Worm (Caenorhabditis elegans) whole organism, L3 larva: ENCODE results near the gene F29B9.1.

ENCODE experiments used
- R02D3.7 ChIP-seq: fragments of 150-350 bp; optimal IDR thresholded peaks from 2 replicates; lab custom pipeline; 2014; ENCODE audit warnings: missing biosample characterization, missing genetic modification characterization
- ZK546.5 ChIP-seq: sonication (generic microtip); optimal IDR thresholded peaks from 2 replicates; lab custom pipeline; 2017; ENCODE audit warnings: missing biosample characterization, missing genetic modification characterization
- aly-2 ChIP-seq: fragments of 150-350 bp; optimal IDR thresholded peaks from 2 replicates; lab custom pipeline; 2014; ENCODE audit warnings: missing biosample characterization, missing genetic modification characterization
- ama-1 ChIP-seq: fragments of 150-350 bp; optimal IDR thresholded peaks from 2 replicates; lab custom pipeline; 2018
- ceh-82 ChIP-seq: fragments of 150-350 bp; optimal IDR thresholded peaks from 2 replicates; lab custom pipeline; 2014; ENCODE audit warnings: missing biosample characterization, missing genetic modification characterization
- ceh-9 ChIP-seq: sonication (generic microtip); optimal IDR thresholded peaks from 2 replicates; lab custom pipeline; 2018; ENCODE audit warnings: missing biosample characterization, missing genetic modification characterization
- daf-12 ChIP-seq: fragments of 150-350 bp; optimal IDR thresholded peaks from 2 replicates; lab custom pipeline; 2014; ENCODE audit warnings: missing biosample characterization, missing genetic modification reagents, missing genetic modification characterization
- egl-27 ChIP-seq: sonication (generic microtip); optimal IDR thresholded peaks from 4 replicates; lab custom pipeline; 2017; ENCODE audit warnings: missing biosample characterization, missing genetic modification reagents, missing genetic modification characterization
- elt-2 ChIP-seq: sonication (generic microtip); optimal IDR thresholded peaks from 2 replicates; lab custom pipeline; 2016; ENCODE audit warnings: missing genetic modification reagents, mild to moderate bottlenecking, missing genetic modification characterization, missing compliant biosample characterization
- eor-1 ChIP-seq, 2 experiments: fragments of 150-350 bp; optimal IDR thresholded peaks; 2 replicates each; lab custom pipeline; 2014 to 2018; ENCODE audit warnings: missing biosample characterization in 2 of 2, missing genetic modification characterization in 2 of 2
- fkh-10 ChIP-seq: sonication (generic microtip); optimal IDR thresholded peaks from 2 replicates; lab custom pipeline; 2017; ENCODE audit warnings: missing biosample characterization, missing genetic modification reagents, missing genetic modification characterization
- fkh-2 ChIP-seq: fragments of 150-350 bp; optimal IDR thresholded peaks from 2 replicates; lab custom pipeline; 2014; ENCODE audit warnings: missing biosample characterization, missing genetic modification reagents, missing genetic modification characterization
- hmg-11 ChIP-seq: sonication (generic microtip); optimal IDR thresholded peaks from 2 replicates; lab custom pipeline; 2016; ENCODE audit warnings: missing genetic modification characterization, missing compliant biosample characterization
- jun-1 ChIP-seq: fragments of 150-350 bp; optimal IDR thresholded peaks from 2 replicates; lab custom pipeline; 2014; ENCODE audit warnings: missing biosample characterization, missing genetic modification reagents, missing genetic modification characterization
- mdl-1 ChIP-seq: fragments of 150-350 bp; optimal IDR thresholded peaks from 2 replicates; lab custom pipeline; 2014; ENCODE audit warnings: missing biosample characterization, missing genetic modification characterization
- mml-1 ChIP-seq: fragments of 150-350 bp; sonication (generic microtip); optimal IDR thresholded peaks from 3 replicates; lab custom pipeline; 2014; ENCODE audit warnings: missing biosample characterization, missing genetic modification characterization
- nfya-1 ChIP-seq: sonication (generic microtip); optimal IDR thresholded peaks from 2 replicates; lab custom pipeline; 2017; ENCODE audit warnings: missing genetic modification characterization, mild to moderate bottlenecking, missing compliant biosample characterization, antibody characterized with exemption, moderate library complexity; ENCODE audit not compliant: insufficient read depth
- nhr-11 ChIP-seq: fragments of 150-350 bp; optimal IDR thresholded peaks from 2 replicates; lab custom pipeline; 2014; ENCODE audit warnings: missing biosample characterization, missing genetic modification characterization
- nhr-12 ChIP-seq: fragments of 150-350 bp; optimal IDR thresholded peaks from 2 replicates; lab custom pipeline; 2014; ENCODE audit warnings: missing biosample characterization, missing genetic modification characterization
- nhr-237 ChIP-seq: fragments of 150-350 bp; optimal IDR thresholded peaks from 2 replicates; lab custom pipeline; 2014; ENCODE audit warnings: missing biosample characterization, missing genetic modification characterization
- nhr-25 ChIP-seq: sonication (generic microtip); optimal IDR thresholded peaks from 2 replicates; lab custom pipeline; 2017; ENCODE audit warnings: missing biosample characterization, missing genetic modification characterization
- nhr-43 ChIP-seq: sonication (generic microtip); optimal IDR thresholded peaks from 2 replicates; lab custom pipeline; 2016; ENCODE audit warnings: mild to moderate bottlenecking, missing genetic modification characterization, missing compliant biosample characterization; ENCODE audit not compliant: poor library complexity, severe bottlenecking
- nhr-67 ChIP-seq: fragments of 150-350 bp; optimal IDR thresholded peaks from 2 replicates; lab custom pipeline; 2014; ENCODE audit warnings: missing biosample characterization, missing genetic modification characterization
- nhr-77 ChIP-seq: fragments of 150-350 bp; optimal IDR thresholded peaks from 2 replicates; lab custom pipeline; 2014; ENCODE audit warnings: missing biosample characterization, missing genetic modification characterization
- pha-4 ChIP-seq: fragments of 150-350 bp; optimal IDR thresholded peaks from 2 replicates; lab custom pipeline; 2014; ENCODE audit warnings: missing biosample characterization, missing genetic modification reagents, missing genetic modification characterization
- pqm-1 ChIP-seq: fragments of 150-350 bp; optimal IDR thresholded peaks from 2 replicates; lab custom pipeline; 2017; ENCODE audit warnings: missing biosample characterization, missing genetic modification characterization, inconsistent platforms
- skn-1 ChIP-seq: fragments of 150-350 bp; optimal IDR thresholded peaks from 2 replicates; lab custom pipeline; 2014; ENCODE audit warnings: missing biosample characterization, missing genetic modification characterization
- snpc-4 ChIP-seq: fragments of 150-350 bp; optimal IDR thresholded peaks from 2 replicates; lab custom pipeline; 2014; ENCODE audit warnings: missing biosample characterization, missing genetic modification characterization
- tbx-2 ChIP-seq: sonication (generic microtip); optimal IDR thresholded peaks from 2 replicates; lab custom pipeline; 2016; ENCODE audit warnings: mild to moderate bottlenecking, missing genetic modification characterization, missing compliant biosample characterization
- unc-39 ChIP-seq: sonication (generic microtip); optimal IDR thresholded peaks from 4 replicates; lab custom pipeline; 2017; ENCODE audit warnings: missing biosample characterization, missing genetic modification characterization
- unc-62 ChIP-seq: fragments of 150-350 bp; sonication (generic microtip); optimal IDR thresholded peaks from 4 replicates; lab custom pipeline; 2014; ENCODE audit warnings: missing biosample characterization, missing genetic modification reagents, missing genetic modification characterization
- zag-1 ChIP-seq: fragments of 150-350 bp; optimal IDR thresholded peaks from 2 replicates; lab custom pipeline; 2014; ENCODE audit warnings: missing biosample characterization, missing genetic modification characterization
- ztf-11 ChIP-seq: fragments of 150-350 bp; optimal IDR thresholded peaks from 2 replicates; lab custom pipeline; 2014; ENCODE audit warnings: missing biosample characterization, missing genetic modification characterization
- ztf-4 ChIP-seq: fragments of 150-350 bp; optimal IDR thresholded peaks from 2 replicates; lab custom pipeline; 2014; ENCODE audit warnings: missing biosample characterization, missing genetic modification characterization

The F29B9.1 gene

DNA sequence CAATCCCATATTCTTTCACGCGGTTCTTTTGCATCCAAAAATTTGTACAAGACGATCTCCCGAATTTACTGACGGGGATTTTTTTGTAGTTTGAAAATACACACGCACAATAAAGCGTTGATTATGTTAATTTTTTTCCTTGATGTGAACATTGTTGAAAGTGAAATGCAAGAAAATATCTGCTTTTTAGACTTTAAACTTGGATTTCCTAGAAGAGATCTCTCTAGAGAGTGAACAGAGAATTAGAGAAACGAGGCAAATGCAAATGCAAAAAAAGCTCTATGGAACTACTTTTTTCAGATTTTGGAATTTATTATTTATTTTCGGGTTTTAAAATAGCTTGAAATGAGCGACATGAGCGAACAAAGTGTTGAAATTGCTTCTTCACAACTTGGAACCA lies at the start of gene F29B9.1:
TSS of gene F29B9.1 (plus strand) at position 301 of the 400 bp plus-strand sequence.
- TF ChIP-seq nhr-43 (tag; lab: Kevin White, UChicago): no peak
- peak; percentile 17 for TF ChIP-seq pha-4 (tag; lab: Kevin White, UChicago)

DNA sequence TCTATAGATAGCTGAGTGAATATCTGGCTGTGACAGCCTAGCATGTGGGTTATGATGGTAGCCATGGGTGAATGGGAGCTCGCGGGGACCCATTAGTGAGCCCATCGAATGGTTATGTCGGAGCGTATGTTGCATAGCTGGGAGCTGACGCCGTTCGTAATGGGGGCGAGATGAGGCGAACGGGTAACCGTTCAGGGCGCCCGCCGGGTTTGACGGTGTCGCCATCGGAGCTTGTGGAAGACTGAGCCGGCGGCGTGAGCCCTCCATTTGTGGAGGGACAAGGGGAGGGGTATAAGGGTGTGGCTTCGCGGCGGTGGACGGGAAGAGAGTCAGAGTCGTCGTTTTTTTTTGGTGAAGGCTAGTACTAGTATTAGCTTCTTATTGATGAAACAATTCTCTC lies 41.3 kb upstream of the F29B9.1 start:
- no peak for TF ChIP-seq nhr-43 (tag; lab: Kevin White, UChicago)
- no peak for TF ChIP-seq egl-27 (tag; lab: Kevin White, UChicago)
- TF ChIP-seq nhr-12 (tag; lab: Kevin White, UChicago): no peak
- no peak for TF ChIP-seq ceh-9 (tag; lab: Kevin White, UChicago)
- no peak for TF ChIP-seq aly-2 (tag; lab: Kevin White, UChicago)

DNA sequence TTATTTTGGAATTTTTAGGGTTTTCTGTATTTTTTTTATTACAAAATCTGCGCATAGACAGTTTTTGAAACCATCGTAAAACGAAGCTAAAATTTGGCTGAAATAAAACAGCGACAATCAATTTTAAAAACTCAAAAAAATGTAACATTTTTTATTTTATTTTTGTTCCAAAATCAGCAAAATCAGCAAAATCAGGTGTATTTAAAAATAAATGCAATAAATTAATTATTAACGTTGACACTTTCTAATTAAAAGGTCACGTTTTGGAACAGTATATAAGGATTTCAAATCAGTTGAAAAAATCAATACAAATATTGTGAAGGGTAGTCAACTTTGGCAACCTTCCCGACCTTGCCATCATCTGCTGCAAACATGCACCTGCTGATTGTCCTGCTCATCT lies 31.8 kb upstream of the F29B9.1 start, which contains the start of gene R105.1:
TSS of gene R105.1 (plus strand) at position 301 of the 400 bp plus-strand sequence.
- TF ChIP-seq nfya-1 (tag; lab: Kevin White, UChicago) (no peak), nhr-77 (tag; lab: Kevin White, UChicago) (no peak), aly-2 (tag; lab: Kevin White, UChicago) (no peak), daf-12 (no peak), pqm-1 (tag; lab: Kevin White, UChicago) (no peak), fkh-2 (tag; lab: Kevin White, UChicago) (no peak), ama-1 (lab: Kevin White, UChicago) (no peak), elt-2 (no peak)
- TF ChIP-seq, all 47 proteins: peak for 0

DNA sequence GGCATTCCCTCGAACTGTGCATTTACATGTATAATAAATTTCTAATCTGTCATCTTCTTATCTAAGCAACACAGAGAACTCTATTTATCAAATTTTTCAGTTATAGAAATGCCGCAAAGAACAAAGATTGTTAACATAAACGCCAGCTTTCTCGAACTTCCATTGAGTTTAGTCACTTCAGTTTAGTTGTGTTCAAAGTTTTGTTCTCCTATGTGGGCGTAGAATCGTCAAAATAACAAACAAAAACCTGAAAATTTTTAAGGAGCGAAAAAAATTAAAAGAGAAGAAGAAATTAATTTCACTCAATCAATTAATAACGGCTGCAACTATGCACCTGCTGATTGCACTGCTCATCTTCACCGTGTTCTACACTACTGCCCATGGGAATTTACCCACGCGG lies 29.2 kb upstream of the F29B9.1 start, which contains the start of gene R105.5:
TSS of gene R105.5 (plus strand) at position 301 of the 400 bp plus-strand sequence.
- TF ChIP-seq snpc-4: no peak
- TF ChIP-seq nhr-12 (tag; lab: Kevin White, UChicago): no peak
- no peak for TF ChIP-seq nhr-11 (tag; lab: Kevin White, UChicago)
- no peak for TF ChIP-seq tbx-2 (tag; lab: Kevin White, UChicago)
- TF ChIP-seq ztf-4 (tag; lab: Kevin White, UChicago): no peak
- no peak for TF ChIP-seq ZK546.5 (tag; lab: Kevin White, UChicago)

DNA sequence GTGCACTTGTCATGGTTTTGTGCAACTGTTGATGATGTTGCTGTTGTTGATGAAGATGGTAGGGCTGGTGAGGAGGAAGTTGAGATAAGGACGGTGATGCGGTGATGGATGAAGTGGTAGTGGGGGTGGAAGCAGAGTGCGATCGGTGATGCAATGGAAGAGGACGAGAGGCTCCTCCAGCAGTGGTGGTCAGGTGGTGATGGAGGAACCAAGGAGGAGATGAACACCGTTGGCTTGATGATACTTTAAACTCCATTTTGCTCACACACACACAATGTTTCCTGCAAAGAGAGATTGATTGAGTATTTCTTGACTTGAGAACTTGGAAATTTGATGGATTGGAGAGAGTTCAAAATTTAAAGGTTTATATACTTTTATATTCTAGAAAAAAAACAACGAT lies 27.3 kb upstream of the F29B9.1 start, which contains the start of gene F19C7.8:
TSS of gene F19C7.8 (minus strand) at position 256 of the 400 bp plus-strand sequence.
- TF ChIP-seq unc-39 (tag; lab: Kevin White, UChicago): no peak
- no peak for TF ChIP-seq eor-1 (tag; optimal IDR thresholded peaks at IDR 0.05; lab: Kevin White, UChicago)
- TF ChIP-seq mdl-1: no peak
- no peak for TF ChIP-seq ZK546.5 (tag; lab: Kevin White, UChicago)
- no peak for TF ChIP-seq hmg-11 (tag; lab: Kevin White, UChicago)

DNA sequence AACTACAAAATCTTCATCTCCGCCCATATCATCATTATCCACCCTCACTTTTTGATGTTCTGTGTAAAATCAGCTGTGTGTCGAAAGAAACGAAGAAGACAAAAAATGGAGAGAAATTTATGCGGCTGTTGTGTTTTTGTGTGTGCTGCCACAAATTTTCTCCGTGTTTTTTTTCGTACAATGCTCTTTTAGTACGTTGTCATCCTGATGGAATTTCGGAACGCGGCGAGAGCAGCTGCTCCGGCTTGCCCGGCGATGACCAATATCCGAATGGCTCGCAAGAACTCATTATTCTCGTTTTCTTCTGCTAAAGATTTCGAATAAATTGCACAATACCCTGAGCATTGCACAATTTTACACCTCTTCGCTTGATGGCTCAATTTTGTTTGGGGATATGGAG lies 25.8 kb upstream of the F29B9.1 start:
- TF ChIP-seq nhr-12 (tag; lab: Kevin White, UChicago): no peak
- no peak for TF ChIP-seq ama-1 (lab: Kevin White, UChicago)
- no peak for TF ChIP-seq tbx-2 (tag; lab: Kevin White, UChicago)
- no peak for TF ChIP-seq jun-1 (tag; lab: Kevin White, UChicago)
- no peak for TF ChIP-seq fkh-2 (tag; lab: Kevin White, UChicago)
- TF ChIP-seq R02D3.7: no peak
- TF ChIP-seq fkh-10 (GFP tag; lab: Kevin White, UChicago): no peak
- TF ChIP-seq nhr-67 (tag; lab: Kevin White, UChicago): no peak
- TF ChIP-seq daf-12: no peak
- no peak for TF ChIP-seq egl-27 (tag; lab: Kevin White, UChicago)
- TF ChIP-seq ztf-11 (tag; lab: Kevin White, UChicago): no peak
- no peak for TF ChIP-seq skn-1 (tag; lab: Kevin White, UChicago)
- no peak for TF ChIP-seq unc-62 (GFP tag; lab: Kevin White, UChicago)
- no peak for TF ChIP-seq ceh-82 (tag; lab: Kevin White, UChicago)
- no peak for TF ChIP-seq mml-1 (tag; lab: Kevin White, UChicago)
- TF ChIP-seq nhr-25 (tag; lab: Kevin White, UChicago): no peak
- no peak for TF ChIP-seq hmg-11 (tag; lab: Kevin White, UChicago)
- TF ChIP-seq eor-1 (tag; optimal IDR thresholded peaks at IDR 0.05; lab: Kevin White, UChicago): no peak
- TF ChIP-seq nhr-237 (tag; lab: Kevin White, UChicago): no peak
- TF ChIP-seq zag-1 (tag; lab: Kevin White, UChicago): no peak
